Worm (Caenorhabditis elegans) whole organism, L1 larva: Measurements from ENCODE around the gene tat-1.

Source experiments
- C16A3.4 ChIP-seq: fragments of 150-350 bp; optimal IDR thresholded peaks from 2 replicates; lab custom pipeline; 2014; ENCODE audit warnings: missing biosample characterization, missing genetic modification characterization
- C34B4.2 ChIP-seq: sonication (generic microtip); optimal IDR thresholded peaks from 2 replicates; lab custom pipeline; 2017; ENCODE audit warnings: mild to moderate bottlenecking, missing genetic modification characterization, missing compliant biosample characterization
- alr-1 ChIP-seq: fragments of 200-800 bp; sonication (Bioruptor generic); optimal IDR thresholded peaks from 2 replicates; lab custom pipeline; 2018; ENCODE audit warnings: borderline replicate concordance, mild to moderate bottlenecking, missing genetic modification characterization, missing compliant biosample characterization
- aly-2 ChIP-seq: fragments of 150-350 bp; optimal IDR thresholded peaks from 2 replicates; lab custom pipeline; 2014; ENCODE audit warnings: missing biosample characterization, missing genetic modification characterization
- ama-1 ChIP-seq: fragments of 150-350 bp; optimal IDR thresholded peaks from 2 replicates; lab custom pipeline; 2014
- blmp-1 ChIP-seq: fragments of 150-350 bp; optimal IDR thresholded peaks from 2 replicates; lab custom pipeline; 2014; ENCODE audit warnings: missing biosample characterization, missing genetic modification characterization
- ceh-82 ChIP-seq, 3 experiments: fragments of 150-350 bp in 1 of 3; sonication (generic microtip) in 2 of 3; optimal IDR thresholded peaks; 2 replicates each; lab custom pipeline; 2014 to 2017; ENCODE audit warnings: missing biosample characterization in 3 of 3, missing genetic modification characterization in 3 of 3
- ceh-88 ChIP-seq: fragments of 200-800 bp; sonication (Bioruptor generic); IDR thresholded peaks from 2 replicates; pipeline ENCODE4 v1.3.6; 2022; ENCODE audit warnings: missing genetic modification characterization, missing compliant biosample characterization
- ceh-90 ChIP-seq: sonication (generic microtip); optimal IDR thresholded peaks from 2 replicates; lab custom pipeline; 2016; ENCODE audit warnings: missing genetic modification characterization, missing compliant biosample characterization
- dsc-1 ChIP-seq: sonication (generic microtip); optimal IDR thresholded peaks from 2 replicates; lab custom pipeline; 2016; ENCODE audit warnings: mild to moderate bottlenecking, missing genetic modification characterization, missing compliant biosample characterization
- efl-1 ChIP-seq, 4 experiments: fragments of 150-350 bp; optimal IDR thresholded peaks in 3 of 4; peaks in 1 of 4; 1 replicate in 1 of 4; 2 replicates in 3 of 4; lab custom pipeline; 2014; ENCODE audit warnings: missing biosample characterization in 2 of 4, missing genetic modification characterization in 2 of 4, missing genetic modification reagents in 2 of 4
- efl-3 ChIP-seq: fragments of 200-800 bp; sonication (Bioruptor generic); optimal IDR thresholded peaks from 2 replicates; lab custom pipeline; 2018; ENCODE audit warnings: mild to moderate bottlenecking, missing genetic modification characterization, missing compliant biosample characterization
- egl-13 ChIP-seq: sonication (generic microtip); optimal IDR thresholded peaks from 2 replicates; lab custom pipeline; 2016; ENCODE audit warnings: missing genotype, missing genetic modification reagents, missing genetic modification characterization, missing compliant biosample characterization
- egl-27 ChIP-seq, 2 experiments: fragments of 150-350 bp in 1 of 2; sonication (generic microtip); optimal IDR thresholded peaks; 3 replicates each; lab custom pipeline; 2017 to 2018; ENCODE audit warnings: missing biosample characterization in 2 of 2, missing genetic modification characterization in 2 of 2, missing genetic modification reagents in 2 of 2
- elt-3 ChIP-seq, 6 experiments: fragments of 150-350 bp in 1 of 6; sonication (generic microtip); optimal IDR thresholded peaks; 2 replicates each; lab custom pipeline; 2017 to 2018; ENCODE audit warnings: missing biosample characterization in 6 of 6, missing genetic modification characterization in 6 of 6, inconsistent platforms in 1 of 6
- fkh-10 ChIP-seq: sonication (generic microtip); optimal IDR thresholded peaks from 2 replicates; lab custom pipeline; 2017; ENCODE audit warnings: missing biosample characterization, missing genetic modification reagents, missing genetic modification characterization
- fkh-4 ChIP-seq: sonication (generic microtip); optimal IDR thresholded peaks from 2 replicates; lab custom pipeline; 2016; ENCODE audit warnings: missing compliant biosample characterization, missing genetic modification characterization, borderline replicate concordance
- fkh-8 ChIP-seq: sonication (generic microtip); optimal IDR thresholded peaks from 2 replicates; lab custom pipeline; 2016; ENCODE audit warnings: mild to moderate bottlenecking, missing genetic modification characterization, missing compliant biosample characterization
- fos-1 ChIP-seq: fragments of 150-350 bp; optimal IDR thresholded peaks from 2 replicates; lab custom pipeline; 2014; ENCODE audit warnings: missing biosample characterization, missing genetic modification characterization
- hlh-4 ChIP-seq: sonication (generic microtip); optimal IDR thresholded peaks from 2 replicates; lab custom pipeline; 2016; ENCODE audit warnings: mild to moderate bottlenecking, missing genetic modification characterization, missing compliant biosample characterization
- isw-1 ChIP-seq: fragments of 200-800 bp; sonication (Bioruptor generic); IDR thresholded peaks from 2 replicates; pipeline ENCODE4 v1.3.6; 2022; ENCODE audit warnings: missing genetic modification characterization, missing compliant biosample characterization
- jun-1 ChIP-seq: fragments of 150-350 bp; optimal IDR thresholded peaks from 2 replicates; lab custom pipeline; 2014; ENCODE audit warnings: missing biosample characterization, missing genetic modification reagents, missing genetic modification characterization
- lin-14 ChIP-seq: fragments of 200-800 bp; sonication (Bioruptor generic); optimal IDR thresholded peaks from 2 replicates; lab custom pipeline; 2018; ENCODE audit warnings: mild to moderate bottlenecking, missing genetic modification characterization, moderate library complexity, missing compliant biosample characterization
- lin-15B ChIP-seq: fragments of 150-350 bp; sonication (generic microtip); optimal IDR thresholded peaks from 3 replicates; lab custom pipeline; 2014; ENCODE audit warnings: missing biosample characterization, missing genetic modification characterization
- lin-35 ChIP-seq, 2 experiments: fragments of 150-350 bp; optimal IDR thresholded peaks; 2 replicates each; lab custom pipeline; 2014; ENCODE audit warnings: missing biosample characterization in 2 of 2, missing genetic modification characterization in 2 of 2, missing genetic modification reagents in 2 of 2
- lsy-2 ChIP-seq, 2 experiments: fragments of 150-350 bp; optimal IDR thresholded peaks; 2 replicates each; lab custom pipeline; 2014; ENCODE audit warnings: missing biosample characterization in 2 of 2, missing genetic modification characterization in 2 of 2
- mab-9 ChIP-seq: fragments of 200-800 bp; sonication (Bioruptor generic); IDR thresholded peaks from 2 replicates; pipeline ENCODE4 v1.3.6; 2022; ENCODE audit warnings: missing genetic modification reagents, missing genetic modification characterization, missing compliant biosample characterization
- mdl-1 ChIP-seq, 2 experiments: fragments of 150-350 bp; optimal IDR thresholded peaks; 2 replicates each; lab custom pipeline; 2014 to 2017; ENCODE audit warnings: missing biosample characterization in 2 of 2, missing genetic modification characterization in 2 of 2, inconsistent platforms in 1 of 2
- mef-2 ChIP-seq: fragments of 150-350 bp; optimal IDR thresholded peaks from 2 replicates; lab custom pipeline; 2014; ENCODE audit warnings: missing biosample characterization, missing genetic modification characterization
- mep-1 ChIP-seq: fragments of 150-350 bp; optimal IDR thresholded peaks from 2 replicates; lab custom pipeline; 2014; ENCODE audit warnings: missing biosample characterization, missing genetic modification characterization
- nhr-19 ChIP-seq: fragments of 200-800 bp; sonication (Bioruptor generic); conservative IDR thresholded peaks from 2 replicates; pipeline ENCODE4 v1.3.6; 2022; ENCODE audit warnings: missing genetic modification characterization, missing compliant biosample characterization
- nhr-28 ChIP-seq: fragments of 150-350 bp; optimal IDR thresholded peaks from 2 replicates; lab custom pipeline; 2014; ENCODE audit warnings: missing biosample characterization, missing genetic modification characterization
- nhr-47 ChIP-seq: sonication (generic microtip); optimal IDR thresholded peaks from 2 replicates; lab custom pipeline; 2016; ENCODE audit warnings: mild to moderate bottlenecking, missing genetic modification characterization, moderate library complexity, missing compliant biosample characterization
- nhr-71 ChIP-seq: sonication (generic microtip); optimal IDR thresholded peaks from 2 replicates; lab custom pipeline; 2016; ENCODE audit warnings: mild to moderate bottlenecking, missing genetic modification characterization, moderate library complexity, missing compliant biosample characterization
- nhr-76 ChIP-seq: sonication (generic microtip); optimal IDR thresholded peaks from 2 replicates; lab custom pipeline; 2017; ENCODE audit warnings: missing biosample characterization, missing genetic modification characterization
- nhr-77 ChIP-seq: fragments of 150-350 bp; optimal IDR thresholded peaks from 2 replicates; lab custom pipeline; 2014; ENCODE audit warnings: missing biosample characterization, missing genetic modification characterization
- nhr-90 ChIP-seq: sonication (generic microtip); optimal IDR thresholded peaks from 2 replicates; lab custom pipeline; 2016; ENCODE audit warnings: mild to moderate bottlenecking, missing genetic modification characterization, missing compliant biosample characterization; ENCODE audit not compliant: poor library complexity
- pag-3 ChIP-seq: sonication (generic microtip); optimal IDR thresholded peaks from 2 replicates; lab custom pipeline; 2017; ENCODE audit warnings: missing genetic modification characterization, mild to moderate bottlenecking, missing compliant biosample characterization, antibody characterized with exemption, borderline replicate concordance; ENCODE audit not compliant: insufficient read depth
- pqm-1 ChIP-seq: sonication (generic microtip); optimal IDR thresholded peaks from 3 replicates; lab custom pipeline; 2017; ENCODE audit warnings: missing biosample characterization, missing genetic modification characterization
- rnt-1 ChIP-seq: sonication (generic microtip); optimal IDR thresholded peaks from 2 replicates; lab custom pipeline; 2016; ENCODE audit warnings: mild to moderate bottlenecking, missing genetic modification characterization, moderate library complexity, missing compliant biosample characterization
- snpc-4 ChIP-seq: fragments of 150-350 bp; optimal IDR thresholded peaks from 2 replicates; lab custom pipeline; 2014; ENCODE audit warnings: missing biosample characterization, missing genetic modification characterization
- sox-4 ChIP-seq: sonication (generic microtip); optimal IDR thresholded peaks from 2 replicates; lab custom pipeline; 2016; ENCODE audit warnings: missing genetic modification characterization, missing compliant biosample characterization
- sptf-1 ChIP-seq: fragments of 150-350 bp; optimal IDR thresholded peaks from 2 replicates; lab custom pipeline; 2014; ENCODE audit warnings: missing biosample characterization, missing genetic modification characterization
- sup-37 ChIP-seq: fragments of 200-800 bp; sonication (Bioruptor generic); optimal IDR thresholded peaks from 2 replicates; lab custom pipeline; 2018; ENCODE audit warnings: mild to moderate bottlenecking, missing genetic modification characterization, missing compliant biosample characterization
- swsn-7 ChIP-seq: sonication (generic microtip); optimal IDR thresholded peaks from 2 replicates; lab custom pipeline; 2016; ENCODE audit warnings: missing genetic modification characterization, missing compliant biosample characterization
- tbx-2 ChIP-seq: sonication (generic microtip); optimal IDR thresholded peaks from 2 replicates; lab custom pipeline; 2016; ENCODE audit warnings: missing genetic modification characterization, missing compliant biosample characterization
- unc-130 ChIP-seq: fragments of 150-350 bp; optimal IDR thresholded peaks from 2 replicates; lab custom pipeline; 2017; ENCODE audit warnings: missing biosample characterization, missing genetic modification characterization, inconsistent platforms
- unc-62 ChIP-seq: fragments of 150-350 bp; optimal IDR thresholded peaks from 2 replicates; lab custom pipeline; 2014; ENCODE audit warnings: missing biosample characterization, missing genetic modification reagents, missing genetic modification characterization
- unc-98 ChIP-seq: fragments of 200-800 bp; sonication (Bioruptor generic); IDR thresholded peaks from 2 replicates; pipeline ENCODE4 v1.3.6; 2022; ENCODE audit warnings: missing genetic modification characterization, missing compliant biosample characterization
- zag-1 ChIP-seq: fragments of 150-350 bp; optimal IDR thresholded peaks from 2 replicates; lab custom pipeline; 2014; ENCODE audit warnings: missing biosample characterization, missing genetic modification characterization
- zip-4 ChIP-seq: fragments of 200-800 bp; sonication (Bioruptor generic); optimal IDR thresholded peaks from 2 replicates; lab custom pipeline; 2018; ENCODE audit warnings: mild to moderate bottlenecking, missing genetic modification characterization, moderate library complexity, missing compliant biosample characterization
- ztf-4 ChIP-seq: fragments of 150-350 bp; optimal IDR thresholded peaks from 2 replicates; lab custom pipeline; 2014; ENCODE audit warnings: missing biosample characterization, missing genetic modification characterization

tat-1 gene

ce11 chrIII:12370011-12370506 is 51.5 kb downstream of the tat-1 start, which contains the start of gene rpt-6 (continued):
- TF ChIP-seq zag-1 (tag; lab: Kevin White, UChicago) (no peak), egl-27 (tag; optimal IDR thresholded peaks at IDR 0.05; lab: Kevin White, UChicago) (no peak), mef-2 (tag; lab: Kevin White, UChicago) (no peak), mab-9 (GFP tag; lab: Robert Waterston, UW) (peak; percentile 38; the same call in 1 of the 2 replicates), lin-14 (GFP tag; lab: Kevin White, UChicago) (no peak), lsy-2 (tag; optimal IDR thresholded peaks at IDR 0.05; lab: Kevin White, UChicago) (peak; percentile 64 to 67), sox-4 (tag; lab: Kevin White, UChicago) (no peak), efl-3 (GFP tag; lab: Kevin White, UChicago) (no peak), pqm-1 (tag; lab: Kevin White, UChicago) (no peak), unc-130 (tag; lab: Kevin White, UChicago) (peak; percentile 89), lin-15B (tag; lab: Kevin White, UChicago) (peak; percentile 18), nhr-77 (tag; lab: Kevin White, UChicago) (no peak), unc-62 (no peak), ceh-88 (GFP tag; lab: Robert Waterston, UW) (no peak), sup-37 (no peak), egl-13 (tag; lab: Kevin White, UChicago) (no peak), snpc-4 (tag; lab: Kevin White, UChicago) (peak; percentile 33), unc-98 (GFP tag; lab: Robert Waterston, UW) (no peak), sptf-1 (tag; lab: Kevin White, UChicago) (no peak), rnt-1 (tag; lab: Kevin White, UChicago) (peak; percentile 71), blmp-1 (tag; lab: Kevin White, UChicago) (no peak), fos-1 (tag; lab: Kevin White, UChicago) (no peak), nhr-71 (tag; lab: Kevin White, UChicago) (peak; percentile 51), ztf-4 (tag; lab: Kevin White, UChicago) (no peak), nhr-76 (tag; lab: Kevin White, UChicago) (no peak), nhr-28 (no peak), fkh-8 (tag; lab: Kevin White, UChicago) (no peak), alr-1 (no peak), pag-3 (tag; lab: Kevin White, UChicago) (no peak), C34B4.2 (tag; lab: Kevin White, UChicago) (no peak), isw-1 (GFP tag; lab: Robert Waterston, UW) (peak; percentile 32), aly-2 (tag; lab: Kevin White, UChicago) (no peak), ama-1 (no peak), ceh-82 (tag; optimal IDR thresholded peaks at IDR 0.05; lab: Kevin White, UChicago) (peak; percentile 47 to 74 (median 67)), mep-1 (no peak), fkh-10 (GFP tag; lab: Kevin White, UChicago) (no peak), nhr-90 (peak; percentile 47), fkh-4 (tag; lab: Kevin White, UChicago) (no peak), nhr-47 (tag; lab: Kevin White, UChicago) (peak; percentile 60), lin-35 (GFP tag; optimal IDR thresholded peaks at IDR 0.05; lab: Kevin White, UChicago) (peak; percentile 71 to 76), dsc-1 (tag; lab: Kevin White, UChicago) (peak; percentile 48), hlh-4 (no peak), zip-4 (GFP tag; lab: Kevin White, UChicago) (no peak), ceh-90 (peak; percentile 54), swsn-7 (tag; lab: Kevin White, UChicago) (peak; percentile 65), efl-1 (optimal IDR thresholded peaks at IDR 0.05; lab: Kevin White, UChicago) (peak; percentile 68 to 80), efl-1 (GFP tag; optimal IDR thresholded peaks at IDR 0.05 in 1 of 2; lab: Kevin White, UChicago) (peak; percentile 78 to 97), C16A3.4 (tag; lab: Kevin White, UChicago) (peak; percentile 43), mdl-1 (tag; optimal IDR thresholded peaks at IDR 0.05; lab: Kevin White, UChicago) (peak in 1 of 2 experiments; percentile 51), jun-1 (tag; lab: Kevin White, UChicago) (peak; percentile 46), elt-3 (tag; optimal IDR thresholded peaks at IDR 0.05; lab: Kevin White, UChicago) (peak in 1 of 6 experiments; percentile 41), nhr-19 (peak; percentile 49), tbx-2 (tag; lab: Kevin White, UChicago) (peak; percentile 60)
